Fruit fly (Drosophila melanogaster): ENCODE results near the gene CG13481.

Gene CG13481

dm6 chr3L:14374499-14374898 lies 5.0 kb upstream of the CG13481 start:
- TF ChIP-seq Ets98B (GFP tag; IDR thresholded peaks at IDR 0.05) (peak; percentile 29; the same call in 1 of the 2 replicates), CG17806 (tag; optimal IDR thresholded peaks at IDR 0.05) (peak; percentile 88), CG14655 (GFP tag; optimal IDR thresholded peaks at IDR 0.05) (peak; percentile 85), fd96Ca (GFP tag; IDR thresholded peaks at IDR 0.05) (peak; percentile 72; the same call in 2 of the 3 replicates), CG8301 (tag; optimal IDR thresholded peaks at IDR 0.05) (peak; percentile 73), CG9948 (tag; optimal IDR thresholded peaks at IDR 0.05) (peak; percentile 76), CG13204 (GFP tag; optimal IDR thresholded peaks at IDR 0.05) (peak; percentile 75), D1 (tag; optimal IDR thresholded peaks at IDR 0.05) (peak; percentile 31), Snoo (tag; optimal IDR thresholded peaks at IDR 0.05) (peak; percentile 66), CG15710 (tag; optimal IDR thresholded peaks at IDR 0.05) (peak; percentile 89), CG8159 (tag; optimal IDR thresholded peaks at IDR 0.05) (peak; percentile 76), Pif1A (GFP tag; optimal IDR thresholded peaks at IDR 0.05) (peak; percentile 81), rn (GFP tag; IDR thresholded peaks at IDR 0.05) (no peak), EcR (GFP tag; optimal IDR thresholded peaks at IDR 0.05) (peak; percentile 17), gl (tag; optimal IDR thresholded peaks at IDR 0.05) (peak; percentile 76), CG4496 (GFP tag; IDR thresholded peaks at IDR 0.05) (peak; percentile 50; the same call in 1 of the 3 replicates), CG34367 (tag; optimal IDR thresholded peaks at IDR 0.05) (peak; percentile 89), CG32121 (GFP tag; IDR thresholded peaks at IDR 0.05) (no peak), CG10348 (GFP tag; IDR thresholded peaks at IDR 0.05) (no peak), CG12605 (GFP tag; IDR thresholded peaks at IDR 0.05) (peak; percentile 54), Pif1B (GFP tag; optimal IDR thresholded peaks at IDR 0.05) (peak; percentile 79)

dm6 chr3L:14366124-14366523 lies 3.4 kb downstream of the CG13481 start:
- TF ChIP-seq fd96Ca (GFP tag; IDR thresholded peaks at IDR 0.05), result no peak
- no peak for TF ChIP-seq CG34367 (tag; optimal IDR thresholded peaks at IDR 0.05)
- TF ChIP-seq D1 (tag; optimal IDR thresholded peaks at IDR 0.05), result no peak
- no peak for TF ChIP-seq CG10348 (GFP tag; IDR thresholded peaks at IDR 0.05)
- no peak for TF ChIP-seq CG9948 (tag; optimal IDR thresholded peaks at IDR 0.05)
- no peak for TF ChIP-seq CG15710 (tag; optimal IDR thresholded peaks at IDR 0.05)
- no peak for TF ChIP-seq Pif1A (GFP tag; optimal IDR thresholded peaks at IDR 0.05)
- TF ChIP-seq rn (GFP tag; IDR thresholded peaks at IDR 0.05), result no peak
- no peak for TF ChIP-seq CG32121 (GFP tag; IDR thresholded peaks at IDR 0.05)
- TF ChIP-seq CG14655 (GFP tag; optimal IDR thresholded peaks at IDR 0.05), result no peak
- no peak for TF ChIP-seq EcR (GFP tag; optimal IDR thresholded peaks at IDR 0.05)
- TF ChIP-seq CG13204 (GFP tag; optimal IDR thresholded peaks at IDR 0.05), result no peak
- no peak for TF ChIP-seq gl (tag; optimal IDR thresholded peaks at IDR 0.05)

- TF ChIP-seq CG13204 (GFP tag; optimal IDR thresholded peaks at IDR 0.05) (no peak), CG4496 (GFP tag; IDR thresholded peaks at IDR 0.05) (no peak), CG32121 (GFP tag; IDR thresholded peaks at IDR 0.05) (no peak), Snoo (tag; optimal IDR thresholded peaks at IDR 0.05) (no peak), Ets98B (GFP tag; IDR thresholded peaks at IDR 0.05) (no peak)
These were observed 4.1 kb downstream of the CG13481 start for dm6 chr3L:14365440-14365839.

dm6 chr3L:14364701-14365100 lies 4.8 kb downstream of the CG13481 start:
- TF ChIP-seq CG15710 (tag; optimal IDR thresholded peaks at IDR 0.05), result peak; percentile 96
- TF ChIP-seq Ets98B (GFP tag; IDR thresholded peaks at IDR 0.05), result peak; percentile 78
- no peak for TF ChIP-seq CG10348 (GFP tag; IDR thresholded peaks at IDR 0.05)
- peak; percentile 43; the same call in 1 of the 2 replicates for TF ChIP-seq rn (GFP tag; IDR thresholded peaks at IDR 0.05)
- TF ChIP-seq CG32121 (GFP tag; IDR thresholded peaks at IDR 0.05), result peak; percentile 73
- TF ChIP-seq CG12605 (GFP tag; IDR thresholded peaks at IDR 0.05), result peak; percentile 79
- peak; percentile 78 for TF ChIP-seq D1 (tag; optimal IDR thresholded peaks at IDR 0.05)
- peak; percentile 93 for TF ChIP-seq CG8159 (tag; optimal IDR thresholded peaks at IDR 0.05)
- peak; percentile 87 for TF ChIP-seq CG4496 (GFP tag; IDR thresholded peaks at IDR 0.05)
- peak; percentile 95 for TF ChIP-seq CG17806 (tag; optimal IDR thresholded peaks at IDR 0.05)
- peak; percentile 87 for TF ChIP-seq CG9948 (tag; optimal IDR thresholded peaks at IDR 0.05)
- peak; percentile 97 for TF ChIP-seq Pif1A (GFP tag; optimal IDR thresholded peaks at IDR 0.05)
- TF ChIP-seq Snoo (tag; optimal IDR thresholded peaks at IDR 0.05), result peak; percentile 92
- peak; percentile 90 for TF ChIP-seq CG14655 (GFP tag; optimal IDR thresholded peaks at IDR 0.05)
- TF ChIP-seq CG8301 (tag; optimal IDR thresholded peaks at IDR 0.05), result peak; percentile 91
- TF ChIP-seq CG13204 (GFP tag; optimal IDR thresholded peaks at IDR 0.05), result peak; percentile 74
- TF ChIP-seq CG34367 (tag; optimal IDR thresholded peaks at IDR 0.05), result peak; percentile 94
- peak; percentile 72 for TF ChIP-seq gl (tag; optimal IDR thresholded peaks at IDR 0.05)
- TF ChIP-seq Pif1B (GFP tag; optimal IDR thresholded peaks at IDR 0.05), result peak; percentile 96
- TF ChIP-seq EcR (GFP tag; optimal IDR thresholded peaks at IDR 0.05), result peak; percentile 48
- TF ChIP-seq fd96Ca (GFP tag; IDR thresholded peaks at IDR 0.05), result peak; percentile 77

- TF ChIP-seq Snoo (tag; optimal IDR thresholded peaks at IDR 0.05) (peak; percentile 45), CG14655 (GFP tag; optimal IDR thresholded peaks at IDR 0.05) (peak; percentile 56), CG34367 (tag; optimal IDR thresholded peaks at IDR 0.05) (peak; percentile 51), Pif1B (GFP tag; optimal IDR thresholded peaks at IDR 0.05) (peak; percentile 37), CG8159 (tag; optimal IDR thresholded peaks at IDR 0.05) (peak; percentile 77), fd96Ca (GFP tag; IDR thresholded peaks at IDR 0.05) (peak; percentile 54; the same call in 2 of the 3 replicates), CG17806 (tag; optimal IDR thresholded peaks at IDR 0.05) (peak; percentile 65), CG9948 (tag; optimal IDR thresholded peaks at IDR 0.05) (peak; percentile 72), CG32121 (GFP tag; IDR thresholded peaks at IDR 0.05) (no peak; the same call in 1 of the 2 replicates), CG10348 (GFP tag; IDR thresholded peaks at IDR 0.05) (no peak), D1 (tag; optimal IDR thresholded peaks at IDR 0.05) (peak; percentile 45), gl (tag; optimal IDR thresholded peaks at IDR 0.05) (no peak), CG8301 (tag; optimal IDR thresholded peaks at IDR 0.05) (peak; percentile 51), CG4496 (GFP tag; IDR thresholded peaks at IDR 0.05) (peak; percentile 60; the same call in 2 of the 3 replicates), Ets98B (GFP tag; IDR thresholded peaks at IDR 0.05) (0 out of 2 replicates have a peak, but pooled peaks have one; percentile 16), CG12605 (GFP tag; IDR thresholded peaks at IDR 0.05) (0 out of 2 replicates have a peak, but pooled peaks have one; percentile 13), CG13204 (GFP tag; optimal IDR thresholded peaks at IDR 0.05) (no peak), CG15710 (tag; optimal IDR thresholded peaks at IDR 0.05) (peak; percentile 75), Pif1A (GFP tag; optimal IDR thresholded peaks at IDR 0.05) (peak; percentile 61), rn (GFP tag; IDR thresholded peaks at IDR 0.05) (no peak), EcR (GFP tag; optimal IDR thresholded peaks at IDR 0.05) (peak; percentile 26)
These were observed 6.3 kb downstream of the CG13481 start for dm6 chr3L:14363103-14363751.

Data from whole organism, pupa.